Fruit fly (Drosophila melanogaster) whole organism, adult: Measurements from ENCODE around the gene arx.
A peak's percentile ranks its signal among the peaks of the same experiment; 100 is the strongest.

Source experiments
- CG11617 ChIP-seq: fragments of 200-800 bp; sonication (Bioruptor generic); optimal IDR thresholded peaks from 2 replicates; lab custom pipeline; 2017; ENCODE audit warnings: mild to moderate bottlenecking, missing biosample characterization, missing genetic modification reagents, missing genetic modification characterization
- CG12768 ChIP-seq: fragments of 200-800 bp; sonication (Bioruptor generic); optimal IDR thresholded peaks from 2 replicates; lab custom pipeline; 2017; ENCODE audit warnings: missing biosample characterization, missing genetic modification characterization, mild to moderate bottlenecking, moderate library complexity, missing genetic modification reagents
- CG14711 ChIP-seq: fragments of 200-800 bp; sonication (Bioruptor generic); optimal IDR thresholded peaks from 2 replicates; lab custom pipeline; 2018; ENCODE audit warnings: missing biosample characterization, mild to moderate bottlenecking, missing genetic modification characterization, moderate library complexity
- CG1620 ChIP-seq: fragments of 200-800 bp; sonication (Bioruptor generic); optimal IDR thresholded peaks from 2 replicates; lab custom pipeline; 2016; ENCODE audit warnings: missing biosample characterization, missing genetic modification characterization
- CG33017 ChIP-seq: fragments of 200-800 bp; sonication (Bioruptor generic); optimal IDR thresholded peaks from 2 replicates; lab custom pipeline; 2018; ENCODE audit warnings: missing biosample characterization, mild to moderate bottlenecking, missing genetic modification characterization, moderate library complexity
- CG5204 ChIP-seq: fragments of 200-800 bp; sonication (Bioruptor generic); optimal IDR thresholded peaks from 2 replicates; lab custom pipeline; 2016; ENCODE audit warnings: missing biosample characterization, missing genetic modification characterization
- CG7045 ChIP-seq: fragments of 200-800 bp; sonication (Bioruptor generic); optimal IDR thresholded peaks from 2 replicates; lab custom pipeline; 2017; ENCODE audit warnings: missing biosample characterization, mild to moderate bottlenecking, missing genetic modification characterization
- CG7101 ChIP-seq: fragments of 200-800 bp; sonication (Bioruptor generic); optimal IDR thresholded peaks from 2 replicates; lab custom pipeline; 2018; ENCODE audit warnings: missing biosample characterization, mild to moderate bottlenecking, missing genetic modification characterization, moderate library complexity
- Clk ChIP-seq: fragments of 200-800 bp; sonication (Bioruptor generic); optimal IDR thresholded peaks from 2 replicates; lab custom pipeline; 2017; ENCODE audit warnings: missing biosample characterization, missing genetic modification characterization
- Crg-1 ChIP-seq: fragments of 200-800 bp; sonication (Bioruptor generic); optimal IDR thresholded peaks from 2 replicates; lab custom pipeline; 2016; ENCODE audit warnings: missing biosample characterization, missing genetic modification characterization
- Hr96 ChIP-seq: fragments of 200-800 bp; sonication (Bioruptor generic); optimal IDR thresholded peaks from 2 replicates; lab custom pipeline; 2016; ENCODE audit warnings: missing biosample characterization, missing genetic modification characterization
- Mnt ChIP-seq: fragments of 200-800 bp; sonication (Bioruptor generic); optimal IDR thresholded peaks from 2 replicates; lab custom pipeline; 2016; ENCODE audit warnings: missing biosample characterization, mild to moderate bottlenecking, missing genetic modification characterization
- bab1 ChIP-seq: fragments of 200-800 bp; sonication (Bioruptor generic); optimal IDR thresholded peaks from 3 replicates; lab custom pipeline; 2019; ENCODE audit warnings: missing biosample characterization, mild to moderate bottlenecking, missing genetic modification characterization, moderate library complexity
- cic ChIP-seq: fragments of 200-800 bp; sonication (Bioruptor generic); optimal IDR thresholded peaks from 2 replicates; lab custom pipeline; 2017; ENCODE audit warnings: missing biosample characterization, mild to moderate bottlenecking, missing genetic modification characterization, moderate library complexity
- cnc ChIP-seq, 2 experiments: fragments of >200 bp; optimal IDR thresholded peaks; 2 replicates each; lab custom pipeline; 2017
- kay ChIP-seq: fragments of 200-800 bp; sonication (Bioruptor generic); peaks from one replicate; lab custom pipeline; 2016; ENCODE audit warnings: missing biosample characterization, missing genetic modification characterization, borderline replicate concordance
- ovo ChIP-seq: fragments of 200-800 bp; sonication (Bioruptor generic); optimal IDR thresholded peaks from 2 replicates; lab custom pipeline; 2016; ENCODE audit warnings: missing biosample characterization, missing genetic modification characterization
- pad ChIP-seq: fragments of 200-800 bp; sonication (Bioruptor generic); optimal IDR thresholded peaks from 3 replicates; lab custom pipeline; 2017; ENCODE audit warnings: missing biosample characterization, missing genetic modification characterization, mild to moderate bottlenecking, moderate library complexity, missing genetic modification reagents
- tj ChIP-seq: fragments of 200-800 bp; sonication (Bioruptor generic); optimal IDR thresholded peaks from 3 replicates; lab custom pipeline; 2017; ENCODE audit warnings: missing biosample characterization, mild to moderate bottlenecking, missing genetic modification characterization, moderate library complexity
- toe ChIP-seq: fragments of 200-800 bp; sonication (Bioruptor generic); optimal IDR thresholded peaks from 2 replicates; lab custom pipeline; 2016; ENCODE audit warnings: missing biosample characterization, missing genetic modification characterization

Gene arx

DNA sequence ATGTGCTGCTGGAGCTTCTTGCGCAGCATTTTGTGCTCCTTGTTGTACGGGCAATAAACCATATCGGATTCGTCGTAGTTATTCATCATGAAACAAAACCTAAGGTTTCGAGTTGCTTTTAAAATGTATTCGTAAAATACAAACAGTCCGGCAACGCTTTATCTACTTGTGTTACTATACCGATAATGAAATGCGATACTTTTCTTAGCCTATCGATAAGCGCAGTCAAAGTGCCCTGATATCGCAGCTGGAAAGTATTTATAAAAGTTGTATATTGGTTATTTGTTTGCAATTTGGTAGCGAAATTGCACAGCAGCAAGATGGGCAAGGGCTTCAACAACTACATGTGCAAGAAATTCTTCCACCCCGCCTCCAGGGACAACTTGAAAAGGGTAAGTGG, at the start of gene arx, which contains the start of gene CG6843:
TSS of gene arx (minus strand) at position 144 of the 400 bp plus-strand sequence.
TSS of gene CG6843 (plus strand) at position 184 of the 400 bp plus-strand sequence.
- TF ChIP-seq Clk (GFP tag; lab: Kevin White, UChicago) (no peak), ovo (GFP tag; lab: Kevin White, UChicago) (no peak), bab1 (GFP tag; lab: Kevin White, UChicago) (peak; percentile 64), CG33017 (tag; lab: Kevin White, UChicago) (no peak), CG1620 (peak; percentile 9)

DNA sequence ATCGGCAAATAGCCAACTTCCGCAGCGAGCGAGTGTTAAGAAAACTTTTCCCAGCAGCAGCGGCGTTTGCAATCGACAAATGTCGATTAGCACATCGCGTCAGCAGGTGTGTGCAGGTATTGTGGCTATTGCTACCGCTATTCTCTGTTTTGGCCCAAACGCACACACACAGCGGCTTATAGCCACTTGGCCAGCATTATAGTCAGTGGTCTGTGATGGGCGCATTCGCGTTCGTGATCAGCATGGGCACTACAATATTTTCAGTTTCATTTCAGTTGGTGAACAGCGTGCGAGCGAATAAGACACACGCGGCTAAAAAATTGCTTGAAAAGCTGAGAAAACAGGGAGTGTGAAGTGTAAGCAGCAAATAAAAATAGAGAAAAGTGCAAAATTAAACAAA, 49.0 kb upstream of the arx start, which contains the start of gene CG6836:
TSS of gene CG6836 (plus strand) at position 271 of the 400 bp plus-strand sequence.
- TF ChIP-seq Hr96 (GFP tag; lab: Kevin White, UChicago) (no peak), pad (GFP tag; lab: Kevin White, UChicago) (no peak), tj (GFP tag; lab: Kevin White, UChicago) (peak; percentile 22), CG5204 (no peak), kay (GFP tag; lab: Kevin White, UChicago) (no peak), cic (GFP tag; lab: Kevin White, UChicago) (peak; percentile 9), CG11617 (no peak), CG7045 (GFP tag; lab: Kevin White, UChicago) (no peak), ovo (GFP tag; lab: Kevin White, UChicago) (peak; percentile 54), bab1 (GFP tag; lab: Kevin White, UChicago) (peak; percentile 33), CG33017 (tag; lab: Kevin White, UChicago) (no peak), toe (GFP tag; lab: Kevin White, UChicago) (no peak)

DNA sequence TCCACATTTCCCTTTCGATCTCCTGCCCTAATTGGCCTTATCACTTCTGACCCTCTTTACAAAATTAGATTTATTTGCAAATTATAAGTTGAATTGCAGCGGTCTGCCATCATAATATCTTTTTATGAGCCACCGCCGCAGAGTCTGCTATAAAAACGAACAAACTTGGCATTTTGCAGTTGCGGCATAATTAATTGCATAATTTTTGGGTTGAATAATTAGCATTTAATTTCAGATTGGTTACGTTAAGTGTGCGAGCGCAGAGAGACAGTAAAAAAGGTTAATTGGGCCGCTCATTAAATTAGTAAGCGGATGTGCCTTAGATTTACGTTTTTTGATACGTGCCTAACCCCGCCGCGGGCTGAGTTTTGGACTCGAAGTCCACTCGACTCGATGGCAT, 47.8 kb upstream of the arx start:
- TF ChIP-seq bab1 (GFP tag; lab: Kevin White, UChicago): peak; percentile 29
- TF ChIP-seq Mnt (GFP tag; lab: Kevin White, UChicago): no peak
- TF ChIP-seq CG12768: peak; percentile 3

DNA sequence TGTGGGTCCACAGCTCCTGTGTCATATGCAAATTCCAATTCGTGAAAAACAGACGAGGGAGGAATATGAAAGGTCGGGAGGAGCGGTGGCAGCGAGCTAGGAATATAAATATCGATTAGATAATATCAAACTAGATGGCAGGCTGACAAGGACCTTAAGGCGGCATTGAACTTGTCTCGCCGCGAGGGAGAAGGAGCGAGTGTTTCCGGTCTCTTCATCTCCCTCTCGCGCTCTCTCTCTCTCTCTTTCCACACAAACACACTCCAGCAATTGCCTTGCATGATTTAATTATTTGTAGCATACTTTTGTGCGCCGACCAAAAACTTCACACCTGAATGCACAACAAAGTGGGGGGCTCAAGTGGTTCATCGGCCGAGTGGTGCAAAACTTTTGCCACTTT, 45.6 kb upstream of the arx start:
- TF ChIP-seq CG7101 (no peak), cic (GFP tag; lab: Kevin White, UChicago) (no peak), CG11617 (no peak), bab1 (GFP tag; lab: Kevin White, UChicago) (no peak), CG5204 (no peak), toe (GFP tag; lab: Kevin White, UChicago) (no peak), CG7045 (GFP tag; lab: Kevin White, UChicago) (no peak), Clk (GFP tag; lab: Kevin White, UChicago) (no peak), Crg-1 (GFP tag; lab: Kevin White, UChicago) (no peak)

DNA sequence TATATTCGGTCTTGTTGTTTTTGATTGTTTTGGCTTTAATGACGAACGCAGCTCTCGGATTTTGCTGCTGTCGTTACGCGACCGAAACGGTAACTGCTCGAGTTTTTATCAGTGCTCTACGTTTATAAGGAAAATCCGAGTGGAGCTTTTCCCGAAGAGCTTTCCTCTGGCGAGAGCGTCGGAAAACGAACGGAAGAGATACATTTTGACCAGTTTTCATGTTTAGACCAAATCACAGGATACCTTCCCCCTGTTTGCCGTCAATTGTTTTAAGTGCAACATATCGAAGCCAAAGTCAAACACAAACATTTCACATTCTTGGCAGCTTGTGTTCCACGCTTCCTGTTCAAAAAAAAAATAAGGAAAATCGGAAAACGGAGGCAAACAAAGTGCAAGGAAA, 44.6 kb upstream of the arx start, which contains the start of gene CG32204:
TSS of gene CG32204 (minus strand) at position 101 of the 400 bp plus-strand sequence.
- TF ChIP-seq CG1620: no peak
- no peak for TF ChIP-seq ovo (GFP tag; lab: Kevin White, UChicago)
- TF ChIP-seq cnc (optimal IDR thresholded peaks at IDR 0.05; lab: Kevin White, UChicago): no peak
- TF ChIP-seq pad (GFP tag; lab: Kevin White, UChicago): no peak
- TF ChIP-seq tj (GFP tag; lab: Kevin White, UChicago): no peak
- no peak for TF ChIP-seq CG11617
- no peak for TF ChIP-seq toe (GFP tag; lab: Kevin White, UChicago)

DNA sequence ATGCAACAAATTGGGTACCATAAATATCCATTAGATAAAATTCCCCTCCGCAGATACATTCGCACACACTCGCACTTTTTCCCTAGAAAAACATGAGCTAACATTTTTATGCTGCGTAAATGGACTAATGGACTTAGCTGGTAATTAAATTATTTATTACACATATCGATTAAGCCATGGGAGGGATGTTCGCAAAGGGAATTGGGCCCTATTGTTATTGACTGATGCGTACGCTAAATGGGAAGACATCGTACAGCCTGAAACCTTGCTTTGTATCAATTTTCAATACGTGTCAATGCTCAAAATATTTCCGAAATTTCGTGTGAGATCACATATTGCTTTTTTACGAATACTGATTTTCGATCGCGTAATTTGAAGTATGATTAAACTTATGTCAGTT, 23.4 kb upstream of the arx start, which contains the start of gene CG43049:
TSS of gene CG43049 (plus strand) at position 301 of the 400 bp plus-strand sequence.
- TF ChIP-seq kay (GFP tag; lab: Kevin White, UChicago) (peak; percentile 52), Hr96 (GFP tag; lab: Kevin White, UChicago) (no peak), CG14711 (tag; lab: Kevin White, UChicago) (no peak)

DNA sequence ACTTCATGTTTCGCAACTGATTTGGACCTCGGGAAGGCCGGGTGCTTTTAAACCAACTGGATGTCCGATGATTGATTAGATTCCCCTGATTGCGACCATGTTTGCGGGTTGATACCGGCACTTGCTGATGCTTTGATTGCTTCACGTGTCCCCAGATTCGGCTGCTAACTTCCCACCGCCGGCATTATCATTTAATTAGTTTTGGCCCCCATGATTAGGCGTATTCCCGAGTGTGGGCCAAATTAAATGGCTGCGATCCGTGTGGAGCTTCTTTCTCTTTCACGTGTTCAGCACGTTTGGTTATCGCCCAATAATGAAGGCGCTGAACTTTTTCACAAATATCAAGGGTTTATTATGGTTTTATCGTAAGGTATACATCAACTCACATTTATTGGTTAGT, 20.7 kb upstream of the arx start, which contains the start of gene CG3819:
TSS of gene CG3819 (minus strand) at position 23 of the 400 bp plus-strand sequence.
- no peak for TF ChIP-seq cnc (optimal IDR thresholded peaks at IDR 0.05; lab: Kevin White, UChicago)
- TF ChIP-seq CG11617: no peak

DNA sequence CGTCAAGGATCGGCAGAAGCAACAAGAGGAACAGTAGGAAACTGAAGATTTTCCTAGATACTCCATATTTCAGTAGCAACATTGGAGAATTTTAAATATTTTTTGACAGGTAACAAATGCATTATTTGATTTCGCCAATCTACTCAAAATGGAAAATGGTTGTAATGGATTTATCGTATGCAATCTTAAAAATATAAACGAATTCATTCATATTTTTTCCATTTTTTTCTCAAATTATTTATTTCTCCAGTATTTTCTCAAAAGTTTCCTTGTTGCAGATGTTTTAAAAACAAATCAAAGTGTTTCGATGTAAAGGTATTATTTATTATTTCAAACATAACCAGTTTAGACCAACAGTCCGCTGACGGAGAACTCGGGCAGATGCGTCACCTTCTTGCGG, 18.9 kb upstream of the arx start, which contains the start of gene CG18223:
TSS of gene CG18223 (minus strand) at position 101 of the 400 bp plus-strand sequence.
- TF ChIP-seq kay (GFP tag; lab: Kevin White, UChicago) (no peak), ovo (GFP tag; lab: Kevin White, UChicago) (no peak), CG33017 (tag; lab: Kevin White, UChicago) (no peak), CG1620 (no peak), CG14711 (tag; lab: Kevin White, UChicago) (no peak), cnc (optimal IDR thresholded peaks at IDR 0.05; lab: Kevin White, UChicago) (no peak), CG7101 (no peak), Clk (GFP tag; lab: Kevin White, UChicago) (no peak), CG12768 (no peak), Crg-1 (GFP tag; lab: Kevin White, UChicago) (no peak), bab1 (GFP tag; lab: Kevin White, UChicago) (no peak), CG11617 (no peak), CG7045 (GFP tag; lab: Kevin White, UChicago) (no peak), toe (GFP tag; lab: Kevin White, UChicago) (no peak), tj (GFP tag; lab: Kevin White, UChicago) (no peak), CG5204 (no peak), Hr96 (GFP tag; lab: Kevin White, UChicago) (no peak), Mnt (GFP tag; lab: Kevin White, UChicago) (no peak), cic (GFP tag; lab: Kevin White, UChicago) (no peak)
